5 worm cellular contexts compared by ENCODE assay signal in the genomic region with DNA sequence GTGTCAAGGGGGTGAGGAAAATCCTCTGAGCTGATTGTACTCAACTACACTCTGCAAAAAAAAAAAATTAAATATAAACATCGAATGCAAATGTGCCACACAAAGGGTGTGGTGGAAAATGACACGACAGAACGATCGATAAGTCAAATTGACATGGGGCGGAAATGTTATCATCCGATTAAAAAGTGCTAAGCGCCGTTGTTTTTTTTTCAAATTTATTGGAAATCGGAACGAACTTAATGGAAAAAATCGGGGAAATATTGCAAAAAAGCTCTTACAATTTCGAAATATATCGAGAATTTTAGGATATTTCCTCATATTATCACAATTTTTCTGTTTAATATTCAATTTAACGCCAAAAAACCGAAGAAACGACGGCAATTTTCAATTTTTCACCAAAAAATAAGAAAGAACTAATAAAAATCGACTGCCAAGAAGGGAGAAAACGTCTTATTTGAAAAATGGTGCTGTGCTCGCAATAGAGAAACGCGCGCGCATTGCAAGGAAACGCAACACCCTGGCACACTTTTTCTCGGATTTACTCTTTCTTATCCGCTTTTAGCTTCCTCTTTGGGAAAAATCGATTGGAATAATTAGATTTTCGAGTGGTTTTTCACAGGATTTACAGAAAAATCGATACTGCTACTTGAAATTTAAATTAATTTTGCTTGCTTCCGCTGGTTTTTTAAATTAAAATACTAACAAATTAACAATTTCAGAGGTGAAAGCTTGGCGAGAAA.
A peak's percentile ranks its signal among the peaks of the same experiment; 100 is the strongest.
TF ChIP-seq lines count a peak whose summit lies in the region.

A gene (minus strand): TSS at position 51 of the 740 bp plus-strand sequence.
A gene (plus strand): TSS at position 541 of the 740 bp plus-strand sequence.

TF ChIP-seq in whole organism, L1 larva, 84 proteins besides CTCF, POLR2A, EP300 and RAD21 (continues in another document):
- TF ChIP-seq hlh-17 (GFP tag; optimal IDR thresholded peaks at IDR 0.05; lab: Kevin White, UChicago; ENCODE audit: borderline replicate concordance): no peak
- TF ChIP-seq dpl-1 (GFP tag; optimal IDR thresholded peaks at IDR 0.05; lab: Kevin White, UChicago): peak; percentile 28 to 66 (median 47)
- no peak for TF ChIP-seq fkh-8 (tag; optimal IDR thresholded peaks at IDR 0.05; lab: Kevin White, UChicago)
- no peak for TF ChIP-seq C04F5.9 (tag; optimal IDR thresholded peaks at IDR 0.05; lab: Kevin White, UChicago)
- TF ChIP-seq unc-30 (tag; optimal IDR thresholded peaks at IDR 0.05; lab: Kevin White, UChicago): no peak
- TF ChIP-seq rnt-1 (tag; optimal IDR thresholded peaks at IDR 0.05; lab: Kevin White, UChicago): peak; percentile 32
- TF ChIP-seq irx-1 (tag; optimal IDR thresholded peaks at IDR 0.05; lab: Kevin White, UChicago): no peak
- peak; percentile 18 for TF ChIP-seq dsc-1 (tag; optimal IDR thresholded peaks at IDR 0.05; lab: Kevin White, UChicago)
- TF ChIP-seq nhr-90 (tag; optimal IDR thresholded peaks at IDR 0.05; lab: Kevin White, UChicago; ENCODE audit: poor library complexity): no peak
- TF ChIP-seq lsy-2 (tag; optimal IDR thresholded peaks at IDR 0.05; lab: Kevin White, UChicago): peak; percentile 41 to 67
- TF ChIP-seq unc-62 (GFP tag; optimal IDR thresholded peaks at IDR 0.05; lab: Kevin White, UChicago): no peak
- no peak for TF ChIP-seq vab-15 (tag; optimal IDR thresholded peaks at IDR 0.05; lab: Kevin White, UChicago)
- TF ChIP-seq hlh-4 (tag; optimal IDR thresholded peaks at IDR 0.05; lab: Kevin White, UChicago): no peak
- no peak for TF ChIP-seq nhr-237 (tag; optimal IDR thresholded peaks at IDR 0.05; lab: Kevin White, UChicago)
- no peak for TF ChIP-seq ztf-11 (tag; optimal IDR thresholded peaks at IDR 0.05; lab: Kevin White, UChicago)
- no peak for TF ChIP-seq pqm-1 (tag; optimal IDR thresholded peaks at IDR 0.05; lab: Kevin White, UChicago)

TF ChIP-seq in whole organism, L3 larva, 47 proteins besides CTCF, POLR2A, EP300 and RAD21:
- peak; percentile 27 for TF ChIP-seq pha-4 (tag; optimal IDR thresholded peaks at IDR 0.05; lab: Kevin White, UChicago)
- peak; percentile 13 for TF ChIP-seq egl-5 (tag; optimal IDR thresholded peaks at IDR 0.05; lab: Kevin White, UChicago)
- peak; percentile 44 for TF ChIP-seq ceh-28 (tag; optimal IDR thresholded peaks at IDR 0.05; lab: Kevin White, UChicago)
- no peak for TF ChIP-seq skn-1 (tag; optimal IDR thresholded peaks at IDR 0.05; lab: Kevin White, UChicago)
- TF ChIP-seq lin-39 (tag; optimal IDR thresholded peaks at IDR 0.05; lab: Kevin White, UChicago): peak; percentile 53
- TF ChIP-seq snpc-4 (tag; optimal IDR thresholded peaks at IDR 0.05; lab: Kevin White, UChicago): no peak
- peak; percentile 59 for TF ChIP-seq hmg-11 (tag; optimal IDR thresholded peaks at IDR 0.05; lab: Kevin White, UChicago)
- TF ChIP-seq lin-15B (tag; optimal IDR thresholded peaks at IDR 0.05; lab: Kevin White, UChicago): peak; percentile 48

TF ChIP-seq in whole organism, early embryonic, 17 proteins besides CTCF, POLR2A, EP300 and RAD21:
- TF ChIP-seq ceh-13 (GFP tag; optimal IDR thresholded peaks at IDR 0.05; lab: Kevin White, UChicago): no peak
- peak; percentile 61 for TF ChIP-seq F13C5.2 (tag; optimal IDR thresholded peaks at IDR 0.05; lab: Kevin White, UChicago)

TF ChIP-seq in whole organism, midembryonic, 9 proteins besides CTCF, POLR2A, EP300 and RAD21:
- TF ChIP-seq flt-1 (GFP tag; IDR thresholded peaks at IDR 0.05; lab: Robert Waterston, UW): no peak
- TF ChIP-seq T22C8.4 (GFP tag; IDR thresholded peaks at IDR 0.05; lab: Robert Waterston, UW): peak; percentile 30; the same call in 1 of the 2 replicates
- peak; percentile 35 for TF ChIP-seq cog-1 (tag; optimal IDR thresholded peaks at IDR 0.05; lab: Kevin White, UChicago)
- no peak for TF ChIP-seq ref-1 (GFP tag; conservative IDR thresholded peaks at IDR 0.05; lab: Robert Waterston, UW)
- no peak for TF ChIP-seq med-1 (GFP tag; optimal IDR thresholded peaks at IDR 0.05; lab: Kevin White, UChicago; ENCODE audit: insufficient read depth)
- TF ChIP-seq tab-1 (GFP tag; IDR thresholded peaks at IDR 0.05; lab: Robert Waterston, UW): no peak
- TF ChIP-seq ztf-23 (GFP tag; IDR thresholded peaks at IDR 0.05; lab: Robert Waterston, UW): no peak
- TF ChIP-seq ztf-29 (GFP tag; IDR thresholded peaks at IDR 0.05; lab: Robert Waterston, UW): no peak
- no peak for TF ChIP-seq klf-2 (GFP tag; conservative IDR thresholded peaks at IDR 0.05; lab: Robert Waterston, UW)

TF ChIP-seq in whole organism, young adult, 124 proteins besides CTCF, POLR2A, EP300 and RAD21:
- no peak for TF ChIP-seq hlh-12 (tag; optimal IDR thresholded peaks at IDR 0.05; lab: Kevin White, UChicago)
- no peak for TF ChIP-seq cebp-1 (GFP tag; IDR thresholded peaks at IDR 0.05; lab: Robert Waterston, UW)
- TF ChIP-seq cebp-1 (tag; optimal IDR thresholded peaks at IDR 0.05; lab: Kevin White, UChicago): peak; percentile 3
- TF ChIP-seq nfya-1 (tag; optimal IDR thresholded peaks at IDR 0.05; lab: Kevin White, UChicago; ENCODE audit: borderline replicate concordance, insufficient read depth): no peak
- TF ChIP-seq ceh-91 (GFP tag; IDR thresholded peaks at IDR 0.05; lab: Robert Waterston, UW): no peak
- TF ChIP-seq aptf-2 (GFP tag; conservative IDR thresholded peaks at IDR 0.05; lab: Robert Waterston, UW): no peak
- no peak for TF ChIP-seq efl-1 (GFP tag; optimal IDR thresholded peaks at IDR 0.05; lab: Kevin White, UChicago)
- TF ChIP-seq ztf-26 (tag; optimal IDR thresholded peaks at IDR 0.05; lab: Kevin White, UChicago): no peak
- TF ChIP-seq ama-1 (optimal IDR thresholded peaks at IDR 0.05; lab: Kevin White, UChicago): no peak
- no peak for TF ChIP-seq ama-1 (GFP tag; optimal IDR thresholded peaks at IDR 0.05; lab: Kevin White, UChicago)
- TF ChIP-seq Y56A3A.18 (GFP tag; IDR thresholded peaks at IDR 0.05; lab: Robert Waterston, UW): no peak
- peak; percentile 44 to 71 for TF ChIP-seq let-607 (tag; optimal IDR thresholded peaks at IDR 0.05; lab: Kevin White, UChicago)
- TF ChIP-seq ekl-4 (GFP tag; IDR thresholded peaks at IDR 0.05; lab: Robert Waterston, UW): no peak
- TF ChIP-seq tlf-1 (GFP tag; optimal IDR thresholded peaks at IDR 0.05; lab: Kevin White, UChicago): no peak
- TF ChIP-seq aptf-3 (GFP tag; IDR thresholded peaks at IDR 0.05; lab: Robert Waterston, UW): no peak
- no peak for TF ChIP-seq hmg-20 (GFP tag; IDR thresholded peaks at IDR 0.05; lab: Robert Waterston, UW)
- TF ChIP-seq F23B12.7 (tag; optimal IDR thresholded peaks at IDR 0.05; lab: Kevin White, UChicago; ENCODE audit: insufficient read depth): no peak
- TF ChIP-seq ztf-25 (GFP tag; IDR thresholded peaks at IDR 0.05; lab: Robert Waterston, UW): no peak
- TF ChIP-seq attf-5 (GFP tag; optimal IDR thresholded peaks at IDR 0.05; lab: Kevin White, UChicago): peak; percentile 19
- no peak for TF ChIP-seq pha-4 (tag; optimal IDR thresholded peaks at IDR 0.05; lab: Kevin White, UChicago)
- no peak for TF ChIP-seq F33H1.4 (GFP tag; IDR thresholded peaks at IDR 0.05; lab: Robert Waterston, UW)
- TF ChIP-seq D2030.7 (GFP tag; IDR thresholded peaks at IDR 0.05; lab: Robert Waterston, UW): no peak
- peak; percentile 8 for TF ChIP-seq nhr-80 (tag; optimal IDR thresholded peaks at IDR 0.05; lab: Kevin White, UChicago)
- TF ChIP-seq F49E8.2 (tag; optimal IDR thresholded peaks at IDR 0.05; lab: Kevin White, UChicago; ENCODE audit: insufficient read depth): no peak
- TF ChIP-seq B0019.2 (GFP tag; conservative IDR thresholded peaks at IDR 0.05; lab: Robert Waterston, UW): no peak
- no peak for TF ChIP-seq nhr-90 (tag; optimal IDR thresholded peaks at IDR 0.05; lab: Kevin White, UChicago)
- no peak for TF ChIP-seq F52B5.7 (tag; optimal IDR thresholded peaks at IDR 0.05; lab: Kevin White, UChicago)
